Worm (Caenorhabditis elegans) whole organism, L2 larva: ENCODE measurements around the gene sra-3.

ENCODE experiments used
- C34F6.9 ChIP-seq: fragments of 150-350 bp; optimal IDR thresholded peaks from 2 replicates; lab custom pipeline; 2014; ENCODE audit warnings: missing biosample characterization, missing genetic modification characterization
- ZK546.5 ChIP-seq: sonication (generic microtip); optimal IDR thresholded peaks from 2 replicates; lab custom pipeline; 2017; ENCODE audit warnings: missing biosample characterization, missing genetic modification characterization
- ceh-82 ChIP-seq: fragments of 150-350 bp; optimal IDR thresholded peaks from 2 replicates; lab custom pipeline; 2014; ENCODE audit warnings: missing biosample characterization, missing genetic modification characterization
- crh-2 ChIP-seq: sonication (generic microtip); optimal IDR thresholded peaks from 2 replicates; lab custom pipeline; 2017; ENCODE audit warnings: missing biosample characterization, missing genetic modification characterization
- fos-1 ChIP-seq: fragments of 150-350 bp; optimal IDR thresholded peaks from 2 replicates; lab custom pipeline; 2014; ENCODE audit warnings: missing biosample characterization, missing genetic modification characterization
- lin-11 ChIP-seq: fragments of 150-350 bp; sonication (generic microtip); optimal IDR thresholded peaks from 2 replicates; lab custom pipeline; 2014; ENCODE audit warnings: missing biosample characterization, missing genetic modification characterization, inconsistent platforms, mixed read lengths
- lin-13 ChIP-seq: fragments of 150-350 bp; optimal IDR thresholded peaks from 2 replicates; lab custom pipeline; 2014; ENCODE audit warnings: missing biosample characterization, missing genetic modification reagents, missing genetic modification characterization
- mdl-1 ChIP-seq, 2 experiments: fragments of 150-350 bp in 1 of 2; sonication (generic microtip) in 1 of 2; optimal IDR thresholded peaks; 2 replicates each; lab custom pipeline; 2017; ENCODE audit warnings: missing biosample characterization in 2 of 2, missing genetic modification characterization in 2 of 2
- nhr-12 ChIP-seq: fragments of 150-350 bp; optimal IDR thresholded peaks from 2 replicates; lab custom pipeline; 2014; ENCODE audit warnings: missing biosample characterization, missing genetic modification characterization
- nhr-77 ChIP-seq: fragments of 150-350 bp; optimal IDR thresholded peaks from 2 replicates; lab custom pipeline; 2014; ENCODE audit warnings: missing biosample characterization, missing genetic modification characterization
- skn-1 ChIP-seq: sonication (generic microtip); optimal IDR thresholded peaks from 2 replicates; lab custom pipeline; 2017; ENCODE audit warnings: missing biosample characterization, missing genetic modification characterization
- unc-39 ChIP-seq: fragments of 150-350 bp; optimal IDR thresholded peaks from 2 replicates; lab custom pipeline; 2014; ENCODE audit warnings: missing biosample characterization, missing genetic modification characterization
- unc-62 ChIP-seq: fragments of 150-350 bp; optimal IDR thresholded peaks from 2 replicates; lab custom pipeline; 2014; ENCODE audit warnings: missing biosample characterization, missing genetic modification reagents, missing genetic modification characterization

ce11 chrII:9554925-9555553, 14.4 kb upstream of the sra-3 start, which contains the start of gene F35H8.2:
- TF ChIP-seq nhr-12 (tag; lab: Kevin White, UChicago) (no peak), mdl-1 (tag; optimal IDR thresholded peaks at IDR 0.05; lab: Kevin White, UChicago) (no peak), unc-62 (GFP tag; lab: Kevin White, UChicago) (no peak), lin-11 (tag; lab: Kevin White, UChicago) (no peak), C34F6.9 (tag; lab: Kevin White, UChicago) (no peak), ceh-82 (tag; lab: Kevin White, UChicago) (no peak), ZK546.5 (no peak), nhr-77 (no peak), skn-1 (tag; lab: Kevin White, UChicago) (no peak), unc-39 (no peak), fos-1 (tag; lab: Kevin White, UChicago) (no peak), crh-2 (no peak), lin-13 (no peak)
